Worm (Caenorhabditis elegans): ENCODE results near the gene Y39B6A.25.

The Y39B6A.25 gene

ce11 chrV:19053281-19053680, 27.0 kb downstream of the Y39B6A.25 start (continued):
- no peak for TF ChIP-seq daf-16 (GFP tag; optimal IDR thresholded peaks at IDR 0.05)
- peak; percentile 93 for TF ChIP-seq daf-16 (tag; optimal IDR thresholded peaks at IDR 0.05)
- TF ChIP-seq Y5F2A.4 (GFP tag; optimal IDR thresholded peaks at IDR 0.05): no peak
- TF ChIP-seq nhr-10 (tag; optimal IDR thresholded peaks at IDR 0.05): peak; percentile 7
- TF ChIP-seq ZK337.2 (GFP tag; IDR thresholded peaks at IDR 0.05): no peak
- TF ChIP-seq ZK546.5 (tag; optimal IDR thresholded peaks at IDR 0.05): no peak
- no peak for TF ChIP-seq ztf-11 (tag; optimal IDR thresholded peaks at IDR 0.05)
- TF ChIP-seq hlh-11 (tag; optimal IDR thresholded peaks at IDR 0.05): peak; percentile 77
- peak; percentile 34 for TF ChIP-seq mep-1 (tag; optimal IDR thresholded peaks at IDR 0.05)
- TF ChIP-seq nhr-6 (tag; optimal IDR thresholded peaks at IDR 0.05): no peak
- peak; percentile 82 for TF ChIP-seq dve-1 (tag; optimal IDR thresholded peaks at IDR 0.05; ENCODE audit: insufficient read depth)
- no peak for TF ChIP-seq ceh-82 (tag; optimal IDR thresholded peaks at IDR 0.05)
- TF ChIP-seq nhr-76 (tag; optimal IDR thresholded peaks at IDR 0.05): no peak
- TF ChIP-seq nhr-48 (tag; optimal IDR thresholded peaks at IDR 0.05): peak; percentile 24
- TF ChIP-seq unc-39 (tag; optimal IDR thresholded peaks at IDR 0.05): no peak
- no peak for TF ChIP-seq saeg-2 (GFP tag; IDR thresholded peaks at IDR 0.05)
- TF ChIP-seq lsy-2 (tag; optimal IDR thresholded peaks at IDR 0.05): peak in 1 of 2 experiments; percentile 2
- TF ChIP-seq skn-1 (tag; optimal IDR thresholded peaks at IDR 0.05): no peak
- TF ChIP-seq fos-1 (tag; optimal IDR thresholded peaks at IDR 0.05): no peak
- TF ChIP-seq F26F4.8 (GFP tag; conservative IDR thresholded peaks at IDR 0.05): no peak
- TF ChIP-seq set-16 (GFP tag; IDR thresholded peaks at IDR 0.05): no peak
- no peak for TF ChIP-seq zag-1 (tag; optimal IDR thresholded peaks at IDR 0.05)
- no peak for TF ChIP-seq F37D6.2 (tag; optimal IDR thresholded peaks at IDR 0.05)
- TF ChIP-seq zfp-3 (GFP tag; conservative IDR thresholded peaks at IDR 0.05): no peak
- no peak for TF ChIP-seq ces-1 (GFP tag; optimal IDR thresholded peaks at IDR 0.05)
- no peak for TF ChIP-seq mxl-3 (GFP tag; optimal IDR thresholded peaks at IDR 0.05)
- no peak for TF ChIP-seq vab-7 (GFP tag; IDR thresholded peaks at IDR 0.05)
- peak; percentile 34 for TF ChIP-seq nhr-102 (tag; optimal IDR thresholded peaks at IDR 0.05)
- no peak for TF ChIP-seq Y75B8A.6 (GFP tag; IDR thresholded peaks at IDR 0.05)
- TF ChIP-seq lin-39 (tag; optimal IDR thresholded peaks at IDR 0.05): no peak
- TF ChIP-seq rbr-2 (tag; optimal IDR thresholded peaks at IDR 0.05): no peak
- TF ChIP-seq F10B5.3 (tag; optimal IDR thresholded peaks at IDR 0.05): no peak
- TF ChIP-seq T26A8.4 (GFP tag; IDR thresholded peaks at IDR 0.05): no peak
- TF ChIP-seq aly-2 (tag; optimal IDR thresholded peaks at IDR 0.05): no peak
- peak; percentile 6 for TF ChIP-seq aha-1 (tag)
- no peak for TF ChIP-seq lin-13 (GFP tag; optimal IDR thresholded peaks at IDR 0.05)
- no peak for TF ChIP-seq ceh-28 (tag; optimal IDR thresholded peaks at IDR 0.05)
- no peak for TF ChIP-seq unc-62 (GFP tag; optimal IDR thresholded peaks at IDR 0.05 in 1 of 2)
- no peak for TF ChIP-seq unc-62 (tag; optimal IDR thresholded peaks at IDR 0.05)
- TF ChIP-seq D1046.2 (GFP tag; IDR thresholded peaks at IDR 0.05): no peak

ce11 chrV:19057602-19058001, 31.3 kb downstream of the Y39B6A.25 start:
- TF ChIP-seq R02D3.7 (tag; optimal IDR thresholded peaks at IDR 0.05): no peak
- TF ChIP-seq snpc-1.2 (GFP tag; IDR thresholded peaks at IDR 0.05): no peak
- TF ChIP-seq Y48G9A.11 (GFP tag; IDR thresholded peaks at IDR 0.05): no peak
- TF ChIP-seq nhr-102 (tag; optimal IDR thresholded peaks at IDR 0.05): no peak
- 0 out of 2 replicates have a peak, but pooled peaks have one; percentile 31 for TF ChIP-seq ceh-20 (GFP tag; IDR thresholded peaks at IDR 0.05)

All from whole organism, L4 larva.